Fruit fly (Drosophila melanogaster) whole organism, wandering third instar larva: ENCODE data around the gene CG31560.

Source experiments
- Abd-B ChIP-seq: fragments of >200 bp; optimal IDR thresholded peaks from 2 replicates; lab custom pipeline; 2017; ENCODE audit warnings: missing biosample characterization, missing genetic modification characterization
- CG32264 ChIP-seq: fragments of 200-800 bp; sonication (Bioruptor generic); optimal IDR thresholded peaks from 2 replicates; lab custom pipeline; 2016; ENCODE audit warnings: missing biosample characterization, missing genetic modification characterization
- CrebA ChIP-seq: fragments of 200-800 bp; sonication (Bioruptor generic); optimal IDR thresholded peaks from 2 replicates; lab custom pipeline; 2016; ENCODE audit warnings: missing biosample characterization, mild to moderate bottlenecking, missing genetic modification characterization, borderline replicate concordance
- Dfd ChIP-seq: fragments of >200 bp; optimal IDR thresholded peaks from 2 replicates; lab custom pipeline; 2017; ENCODE audit warnings: missing biosample characterization, missing genetic modification characterization
- Sp1 ChIP-seq: fragments of 200-800 bp; sonication (Bioruptor generic); optimal IDR thresholded peaks from 3 replicates; lab custom pipeline; 2019; ENCODE audit warnings: missing biosample characterization, mild to moderate bottlenecking, missing genetic modification characterization, moderate library complexity
- br ChIP-seq: fragments of 200-800 bp; sonication (Bioruptor generic); optimal IDR thresholded peaks from 2 replicates; lab custom pipeline; 2016; ENCODE audit warnings: missing biosample characterization, missing genetic modification characterization
- dl ChIP-seq, 2 experiments: fragments of 175-275, 200-275 bp in 1 of 2; fragments of 200-275 bp in 1 of 2; sonication (Bioruptor generic); optimal IDR thresholded peaks; lab custom pipeline; 2018; ENCODE audit warnings: mild to moderate bottlenecking in 2 of 2, missing biosample characterization in 2 of 2, missing genetic modification characterization in 2 of 2, moderate library complexity in 2 of 2; ENCODE audit not compliant: partially characterized antibody in 2 of 2, insufficient read depth in 1 of 2
- ey ChIP-seq: fragments of 200-800 bp; sonication (Bioruptor generic); optimal IDR thresholded peaks from 2 replicates; lab custom pipeline; 2016; ENCODE audit warnings: missing biosample characterization, missing genetic modification characterization
- foxo ChIP-seq, 2 experiments: fragments of 200-800 bp; sonication (Bioruptor generic); optimal IDR thresholded peaks; 2 replicates in 1 of 2; 3 replicates in 1 of 2; lab custom pipeline; 2016 to 2017; ENCODE audit warnings: missing biosample characterization in 2 of 2, missing genetic modification characterization in 2 of 2
- h ChIP-seq: fragments of 200-800 bp; sonication (Bioruptor generic); optimal IDR thresholded peaks from 3 replicates; lab custom pipeline; 2016; ENCODE audit warnings: missing biosample characterization, mild to moderate bottlenecking, missing genetic modification characterization
- jim ChIP-seq: fragments of 175-275, 200-325 bp; sonication (Bioruptor generic); optimal IDR thresholded peaks from 2 replicates; lab custom pipeline; 2016; ENCODE audit warnings: missing biosample characterization, mild to moderate bottlenecking, missing genetic modification characterization
- pan ChIP-seq: fragments of >200 bp; optimal IDR thresholded peaks from 2 replicates; lab custom pipeline; 2017
- psq ChIP-seq: fragments of 200-800 bp; sonication (Bioruptor generic); optimal IDR thresholded peaks from 3 replicates; lab custom pipeline; 2017; ENCODE audit warnings: missing biosample characterization, mild to moderate bottlenecking, missing genetic modification characterization, moderate library complexity
- usp ChIP-seq: fragments of >200 bp; optimal IDR thresholded peaks from 2 replicates; lab custom pipeline; 2017; ENCODE audit warnings: missing biosample characterization, missing genetic modification characterization

DNA sequence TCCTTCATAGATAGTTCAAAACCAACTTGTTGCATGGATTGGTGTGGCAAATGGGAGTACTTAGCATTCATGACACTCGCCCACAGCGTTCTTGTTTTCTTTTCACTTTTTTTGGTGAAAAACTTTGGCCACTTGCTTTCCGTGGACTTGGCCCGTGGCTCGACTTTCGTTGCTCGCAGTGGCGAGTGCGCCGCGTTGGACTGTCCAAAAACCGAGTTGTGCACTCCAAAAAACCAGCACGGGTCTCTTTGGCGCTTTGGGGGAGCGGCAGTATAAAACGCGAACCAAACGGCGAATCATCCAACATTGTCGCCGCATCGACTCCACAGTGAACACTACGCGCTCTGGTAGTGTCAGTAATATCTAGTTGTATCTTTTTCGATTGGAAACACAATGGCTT is 30.0 kb downstream of the CG31560 start, which contains the start of gene Osi20:
- TF ChIP-seq pan (no peak), dl (GFP tag; optimal IDR thresholded peaks at IDR 0.05; lab: Kevin White, UChicago; ENCODE audit: insufficient read depth in 1 of 2, partially characterized antibody in 2 of 2) (no peak), Dfd (GFP tag; lab: Kevin White, UChicago) (no peak), usp (GFP tag; lab: Kevin White, UChicago) (no peak), Abd-B (GFP tag; lab: Kevin White, UChicago) (no peak), jim (GFP tag; lab: Kevin White, UChicago) (no peak), br (no peak), h (GFP tag; lab: Kevin White, UChicago) (no peak), CG32264 (GFP tag; lab: Kevin White, UChicago) (no peak), psq (no peak), Sp1 (no peak), foxo (GFP tag; optimal IDR thresholded peaks at IDR 0.05; lab: Kevin White, UChicago) (no peak), CrebA (GFP tag; lab: Kevin White, UChicago) (no peak), ey (GFP tag; lab: Kevin White, UChicago) (no peak)
